Worm (Caenorhabditis elegans) whole organism, L3 larva: Measurements from ENCODE around the gene ttm-2.
A peak's percentile ranks its signal among the peaks of the same experiment; 100 is the strongest.

Experiments used
- R02D3.7 ChIP-seq: fragments of 150-350 bp; optimal IDR thresholded peaks from 2 replicates; lab custom pipeline; 2014; ENCODE audit warnings: missing biosample characterization, missing genetic modification characterization
- aly-2 ChIP-seq: fragments of 150-350 bp; optimal IDR thresholded peaks from 2 replicates; lab custom pipeline; 2014; ENCODE audit warnings: missing biosample characterization, missing genetic modification characterization
- ama-1 ChIP-seq: fragments of 150-350 bp; optimal IDR thresholded peaks from 2 replicates; lab custom pipeline; 2018
- ceh-28 ChIP-seq: fragments of 150-350 bp; optimal IDR thresholded peaks from 2 replicates; lab custom pipeline; 2014; ENCODE audit warnings: missing biosample characterization, missing genetic modification reagents, missing genetic modification characterization
- ceh-82 ChIP-seq: fragments of 150-350 bp; optimal IDR thresholded peaks from 2 replicates; lab custom pipeline; 2014; ENCODE audit warnings: missing biosample characterization, missing genetic modification characterization
- ceh-9 ChIP-seq: sonication (generic microtip); optimal IDR thresholded peaks from 2 replicates; lab custom pipeline; 2018; ENCODE audit warnings: missing biosample characterization, missing genetic modification characterization
- egl-27 ChIP-seq: sonication (generic microtip); optimal IDR thresholded peaks from 4 replicates; lab custom pipeline; 2017; ENCODE audit warnings: missing biosample characterization, missing genetic modification reagents, missing genetic modification characterization
- elt-1 ChIP-seq: fragments of 150-350 bp; optimal IDR thresholded peaks from 2 replicates; lab custom pipeline; 2014; ENCODE audit warnings: missing biosample characterization, missing genetic modification characterization
- elt-3 ChIP-seq, 3 experiments: fragments of 150-350 bp in 1 of 3; sonication (generic microtip) in 2 of 3; optimal IDR thresholded peaks; 2 replicates in 2 of 3; 4 replicates in 1 of 3; lab custom pipeline; 2014 to 2017; ENCODE audit warnings: missing biosample characterization in 3 of 3, missing genetic modification characterization in 3 of 3
- fkh-10 ChIP-seq: sonication (generic microtip); optimal IDR thresholded peaks from 2 replicates; lab custom pipeline; 2017; ENCODE audit warnings: missing biosample characterization, missing genetic modification reagents, missing genetic modification characterization
- fkh-2 ChIP-seq: fragments of 150-350 bp; optimal IDR thresholded peaks from 2 replicates; lab custom pipeline; 2014; ENCODE audit warnings: missing biosample characterization, missing genetic modification reagents, missing genetic modification characterization
- fos-1 ChIP-seq: fragments of 150-350 bp; optimal IDR thresholded peaks from 2 replicates; lab custom pipeline; 2014; ENCODE audit warnings: missing biosample characterization, missing genetic modification characterization
- hmg-11 ChIP-seq: sonication (generic microtip); optimal IDR thresholded peaks from 2 replicates; lab custom pipeline; 2016; ENCODE audit warnings: missing genetic modification characterization, missing compliant biosample characterization
- lin-15B ChIP-seq: fragments of 150-350 bp; optimal IDR thresholded peaks from 2 replicates; lab custom pipeline; 2014; ENCODE audit warnings: missing biosample characterization, missing genetic modification characterization
- lin-39 ChIP-seq: fragments of 150-350 bp; optimal IDR thresholded peaks from 2 replicates; lab custom pipeline; 2018; ENCODE audit warnings: missing biosample characterization, missing genetic modification reagents, missing genetic modification characterization
- lsy-12 ChIP-seq: sonication (generic microtip); optimal IDR thresholded peaks from 2 replicates; lab custom pipeline; 2016; ENCODE audit warnings: mild to moderate bottlenecking, missing genetic modification characterization, missing compliant biosample characterization
- mdl-1 ChIP-seq: fragments of 150-350 bp; optimal IDR thresholded peaks from 2 replicates; lab custom pipeline; 2014; ENCODE audit warnings: missing biosample characterization, missing genetic modification characterization
- mml-1 ChIP-seq: fragments of 150-350 bp; sonication (generic microtip); optimal IDR thresholded peaks from 3 replicates; lab custom pipeline; 2014; ENCODE audit warnings: missing biosample characterization, missing genetic modification characterization
- nfya-1 ChIP-seq: sonication (generic microtip); optimal IDR thresholded peaks from 2 replicates; lab custom pipeline; 2017; ENCODE audit warnings: missing genetic modification characterization, mild to moderate bottlenecking, missing compliant biosample characterization, antibody characterized with exemption, moderate library complexity; ENCODE audit not compliant: insufficient read depth
- nhr-11 ChIP-seq: fragments of 150-350 bp; optimal IDR thresholded peaks from 2 replicates; lab custom pipeline; 2014; ENCODE audit warnings: missing biosample characterization, missing genetic modification characterization
- nhr-23 ChIP-seq: fragments of 150-350 bp; optimal IDR thresholded peaks from 2 replicates; lab custom pipeline; 2014; ENCODE audit warnings: missing biosample characterization, missing genetic modification reagents, missing genetic modification characterization
- nhr-237 ChIP-seq: fragments of 150-350 bp; optimal IDR thresholded peaks from 2 replicates; lab custom pipeline; 2014; ENCODE audit warnings: missing biosample characterization, missing genetic modification characterization
- nhr-25 ChIP-seq: sonication (generic microtip); optimal IDR thresholded peaks from 2 replicates; lab custom pipeline; 2017; ENCODE audit warnings: missing biosample characterization, missing genetic modification characterization
- nhr-28 ChIP-seq: fragments of 150-350 bp; optimal IDR thresholded peaks from 2 replicates; lab custom pipeline; 2014; ENCODE audit warnings: missing biosample characterization, missing genetic modification characterization
- nhr-43 ChIP-seq: sonication (generic microtip); optimal IDR thresholded peaks from 2 replicates; lab custom pipeline; 2016; ENCODE audit warnings: mild to moderate bottlenecking, missing genetic modification characterization, missing compliant biosample characterization; ENCODE audit not compliant: poor library complexity, severe bottlenecking
- nhr-67 ChIP-seq: fragments of 150-350 bp; optimal IDR thresholded peaks from 2 replicates; lab custom pipeline; 2014; ENCODE audit warnings: missing biosample characterization, missing genetic modification characterization
- pha-4 ChIP-seq: fragments of 150-350 bp; optimal IDR thresholded peaks from 2 replicates; lab custom pipeline; 2014; ENCODE audit warnings: missing biosample characterization, missing genetic modification reagents, missing genetic modification characterization
- skn-1 ChIP-seq: fragments of 150-350 bp; optimal IDR thresholded peaks from 2 replicates; lab custom pipeline; 2014; ENCODE audit warnings: missing biosample characterization, missing genetic modification characterization
- snpc-4 ChIP-seq: fragments of 150-350 bp; optimal IDR thresholded peaks from 2 replicates; lab custom pipeline; 2014; ENCODE audit warnings: missing biosample characterization, missing genetic modification characterization
- tbx-2 ChIP-seq: sonication (generic microtip); optimal IDR thresholded peaks from 2 replicates; lab custom pipeline; 2016; ENCODE audit warnings: mild to moderate bottlenecking, missing genetic modification characterization, missing compliant biosample characterization
- unc-39 ChIP-seq: sonication (generic microtip); optimal IDR thresholded peaks from 4 replicates; lab custom pipeline; 2017; ENCODE audit warnings: missing biosample characterization, missing genetic modification characterization
- unc-62 ChIP-seq: fragments of 150-350 bp; sonication (generic microtip); optimal IDR thresholded peaks from 4 replicates; lab custom pipeline; 2014; ENCODE audit warnings: missing biosample characterization, missing genetic modification reagents, missing genetic modification characterization
- ztf-11 ChIP-seq: fragments of 150-350 bp; optimal IDR thresholded peaks from 2 replicates; lab custom pipeline; 2014; ENCODE audit warnings: missing biosample characterization, missing genetic modification characterization
- ztf-4 ChIP-seq: fragments of 150-350 bp; optimal IDR thresholded peaks from 2 replicates; lab custom pipeline; 2014; ENCODE audit warnings: missing biosample characterization, missing genetic modification characterization

Gene ttm-2

DNA sequence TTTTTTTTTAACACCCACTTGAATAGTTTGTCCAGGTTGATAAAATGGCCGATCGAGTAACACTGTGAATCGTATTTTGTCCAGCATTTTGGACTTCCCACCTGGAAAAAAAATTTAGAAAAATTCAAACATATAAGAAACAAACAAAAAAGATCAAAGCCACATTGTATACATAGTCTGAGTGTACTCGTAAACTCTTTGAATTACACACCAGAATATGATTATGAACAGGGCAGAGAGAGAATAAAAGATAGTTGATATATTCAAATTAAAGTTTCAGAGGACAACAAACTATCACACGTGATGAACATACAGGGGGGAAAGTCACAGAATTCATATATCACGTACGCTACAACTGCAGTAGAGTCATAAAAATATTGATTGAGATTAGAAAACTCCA lies at the start of gene ttm-2:
TSS of gene ttm-2 (minus strand) at position 101 of the 400 bp plus-strand sequence.
- TF ChIP-seq nhr-43 (tag; lab: Kevin White, UChicago) (no peak), nhr-237 (tag; lab: Kevin White, UChicago) (no peak), tbx-2 (tag; lab: Kevin White, UChicago) (no peak), mdl-1 (tag; lab: Kevin White, UChicago) (no peak), nhr-23 (no peak), skn-1 (tag; lab: Kevin White, UChicago) (no peak), R02D3.7 (tag; lab: Kevin White, UChicago) (no peak), snpc-4 (no peak), ztf-11 (tag; lab: Kevin White, UChicago) (no peak), pha-4 (no peak), fos-1 (tag; lab: Kevin White, UChicago) (no peak), elt-1 (tag; lab: Kevin White, UChicago) (no peak)

DNA sequence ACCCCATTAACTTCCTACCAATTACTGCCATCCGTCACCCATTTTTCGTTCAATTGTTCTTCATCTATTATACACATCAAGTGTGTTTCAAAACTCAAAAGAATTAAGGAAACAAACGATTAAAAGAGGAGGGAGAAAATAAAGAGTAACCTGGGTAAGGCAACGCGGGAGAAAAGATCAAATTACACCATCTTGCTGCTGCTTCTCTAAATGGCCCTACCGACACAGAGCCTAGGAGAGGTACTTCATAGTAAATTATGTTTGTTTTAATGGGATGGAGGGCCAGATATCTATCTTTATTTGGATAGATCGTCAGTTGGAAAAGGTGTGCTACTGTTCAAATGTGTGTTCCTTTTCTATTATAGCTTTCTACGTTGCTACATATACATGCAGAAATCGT lies 49.2 kb upstream of the ttm-2 start:
- no peak for TF ChIP-seq aly-2
- no peak for TF ChIP-seq ceh-9 (tag; lab: Kevin White, UChicago)
- TF ChIP-seq elt-1 (tag; lab: Kevin White, UChicago): no peak
- no peak for TF ChIP-seq nhr-28 (tag; lab: Kevin White, UChicago)
- no peak for TF ChIP-seq lsy-12 (tag; lab: Kevin White, UChicago)
- no peak for TF ChIP-seq egl-27 (tag; lab: Kevin White, UChicago)
- no peak for TF ChIP-seq nhr-25 (tag; lab: Kevin White, UChicago)
- no peak for TF ChIP-seq ama-1 (lab: Kevin White, UChicago)
- TF ChIP-seq nhr-43 (tag; lab: Kevin White, UChicago): no peak
- TF ChIP-seq fkh-10: no peak
- TF ChIP-seq unc-62 (GFP tag; lab: Kevin White, UChicago): no peak
- TF ChIP-seq lin-15B (tag; lab: Kevin White, UChicago): no peak
- TF ChIP-seq skn-1 (tag; lab: Kevin White, UChicago): no peak
- TF ChIP-seq nhr-67 (tag; lab: Kevin White, UChicago): no peak
- TF ChIP-seq pha-4: no peak
- TF ChIP-seq nfya-1 (tag; lab: Kevin White, UChicago): no peak

DNA sequence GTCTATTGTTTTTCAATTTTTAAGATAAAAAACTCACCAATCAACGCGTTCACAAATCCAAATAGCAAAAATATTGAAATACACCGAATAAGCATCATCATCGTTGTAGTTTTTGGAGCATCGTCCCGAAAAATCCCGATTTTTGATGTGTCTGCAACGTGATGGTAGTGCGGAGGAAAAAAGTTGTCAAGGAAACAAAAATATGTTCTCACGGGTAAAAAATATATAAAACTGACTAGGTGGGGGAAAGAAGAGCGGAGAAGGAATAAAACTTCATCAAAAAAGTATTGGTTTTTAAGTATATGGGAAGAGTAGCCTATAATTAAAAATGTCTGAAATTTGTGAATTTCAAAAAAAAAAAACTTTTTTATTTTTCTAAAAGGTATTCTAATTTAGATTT lies 45.8 kb upstream of the ttm-2 start, which contains the start of gene rig-6:
TSS of gene rig-6 (minus strand) at position 101 of the 400 bp plus-strand sequence.
- TF ChIP-seq ceh-28 (tag; lab: Kevin White, UChicago): no peak
- no peak for TF ChIP-seq mml-1 (tag; lab: Kevin White, UChicago)
- TF ChIP-seq aly-2: no peak
- TF ChIP-seq ceh-9 (tag; lab: Kevin White, UChicago): no peak
- TF ChIP-seq nhr-28 (tag; lab: Kevin White, UChicago): no peak
- no peak for TF ChIP-seq snpc-4
- no peak for TF ChIP-seq fkh-2 (tag; lab: Kevin White, UChicago)
- TF ChIP-seq lsy-12 (tag; lab: Kevin White, UChicago): no peak
- TF ChIP-seq egl-27 (tag; lab: Kevin White, UChicago): no peak
- TF ChIP-seq nhr-23: no peak
- TF ChIP-seq elt-1 (tag; lab: Kevin White, UChicago): no peak
- TF ChIP-seq hmg-11 (tag; lab: Kevin White, UChicago): no peak
- no peak for TF ChIP-seq ztf-4 (tag; lab: Kevin White, UChicago)
- TF ChIP-seq ztf-11 (tag; lab: Kevin White, UChicago): no peak
- no peak for TF ChIP-seq ceh-82 (tag; lab: Kevin White, UChicago)
- TF ChIP-seq nhr-237 (tag; lab: Kevin White, UChicago): no peak
- no peak for TF ChIP-seq nhr-11

DNA sequence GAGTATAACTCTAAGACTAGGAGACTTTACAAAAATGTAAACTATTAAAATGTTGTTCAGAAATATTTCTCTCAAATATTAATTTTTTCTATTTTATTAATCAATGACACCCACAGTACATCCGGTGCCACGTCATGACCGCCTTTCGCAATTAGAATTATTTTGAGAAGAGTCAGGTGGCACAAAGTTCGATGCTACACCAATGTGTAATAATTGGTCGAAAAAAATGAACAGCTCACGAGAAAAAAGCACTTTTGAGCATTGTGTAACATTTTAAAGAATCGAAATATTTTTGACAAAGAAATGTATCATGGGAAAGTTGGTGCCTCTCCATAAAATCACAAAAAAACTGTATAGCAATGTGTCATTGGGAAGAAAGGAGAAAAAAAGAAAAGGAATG lies 40.5 kb upstream of the ttm-2 start:
- TF ChIP-seq tbx-2 (tag; lab: Kevin White, UChicago) (no peak), hmg-11 (tag; lab: Kevin White, UChicago) (no peak), R02D3.7 (tag; lab: Kevin White, UChicago) (no peak), elt-3 (tag; optimal IDR thresholded peaks at IDR 0.05; lab: Kevin White, UChicago) (no peak), skn-1 (tag; lab: Kevin White, UChicago) (no peak), fkh-2 (tag; lab: Kevin White, UChicago) (no peak), unc-39 (tag; lab: Kevin White, UChicago) (no peak)

DNA sequence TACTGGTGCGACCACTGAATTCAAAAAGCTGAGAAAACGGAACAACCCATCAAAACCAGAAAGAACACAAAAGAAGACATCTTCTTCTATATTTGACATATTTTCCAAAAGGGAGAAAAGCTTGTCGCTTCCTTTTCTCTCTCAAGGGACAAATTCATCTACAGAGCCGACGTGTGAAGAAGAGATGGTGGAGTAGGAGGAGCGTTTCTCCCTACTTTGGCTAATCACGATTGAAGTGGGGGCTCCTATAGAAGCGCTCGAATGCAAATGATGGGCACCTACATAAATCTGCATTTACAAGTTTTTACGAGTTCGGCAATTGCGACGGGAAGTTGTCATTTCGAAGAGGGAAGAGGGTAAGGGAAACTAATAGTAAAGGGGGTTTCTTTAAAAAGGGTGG lies 40.1 kb upstream of the ttm-2 start:
- no peak for TF ChIP-seq hmg-11 (tag; lab: Kevin White, UChicago)
- peak; percentile 34 for TF ChIP-seq elt-1 (tag; lab: Kevin White, UChicago)
- peak; percentile 41 for TF ChIP-seq unc-62 (GFP tag; lab: Kevin White, UChicago)
- TF ChIP-seq lin-39 (tag; lab: Kevin White, UChicago): peak; percentile 36
